Worm (Caenorhabditis elegans): Measurements from ENCODE around the gene B0554.7.

The B0554.7 gene

DNA sequence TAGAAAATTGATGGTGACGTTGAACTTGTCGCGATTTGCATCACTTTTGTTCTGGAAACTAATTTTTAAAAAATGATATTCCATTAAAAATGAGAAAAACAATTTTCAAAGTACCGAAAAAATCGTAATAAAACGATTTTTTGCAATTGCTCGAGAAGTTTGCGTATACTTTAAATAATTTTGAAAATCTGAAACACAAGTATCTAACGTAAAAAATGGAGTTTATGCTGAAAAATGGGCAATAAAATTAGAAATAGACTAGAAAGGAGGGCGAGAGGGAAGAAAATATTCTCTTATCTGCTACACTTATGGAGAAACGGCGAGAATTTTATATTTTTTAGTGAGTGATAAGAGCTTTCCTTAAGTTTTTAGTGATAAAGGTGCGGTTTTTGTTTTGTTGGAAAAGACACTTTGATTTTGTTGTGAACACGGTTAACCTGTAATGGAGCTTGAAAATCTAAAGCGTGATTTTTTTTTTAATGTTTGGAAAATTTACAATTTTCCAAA, 42.5 kb upstream of the B0554.7 start, which contains the start of gene nhr-130:
nhr-130 (minus strand) TSS at position 51 of the 507 bp plus-strand sequence.
- no peak for TF ChIP-seq hsf-1 (GFP tag; IDR thresholded peaks at IDR 0.05)
- peak; percentile 42 for TF ChIP-seq nhr-80 (tag; optimal IDR thresholded peaks at IDR 0.05)

DNA sequence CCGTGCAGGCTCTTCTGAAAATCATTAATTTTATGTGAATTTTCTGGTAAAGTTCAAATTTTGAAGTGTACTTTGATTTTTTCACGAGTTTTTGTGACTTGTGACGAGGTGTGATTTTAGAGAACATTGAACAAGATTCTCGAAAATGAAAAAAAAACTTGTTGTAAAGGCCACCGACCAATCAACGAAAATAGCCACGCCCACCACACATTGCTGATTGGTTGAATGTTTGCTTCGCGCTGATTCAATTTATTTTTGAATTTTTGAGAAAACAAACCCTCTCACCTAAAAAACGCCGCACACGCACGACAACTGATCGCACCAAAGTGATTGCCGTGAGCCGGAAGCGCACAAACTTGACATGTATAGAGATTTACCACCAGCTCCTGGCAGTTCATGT, 42.0 kb upstream of the B0554.7 start:
- TF ChIP-seq egrh-3 (GFP tag; IDR thresholded peaks at IDR 0.05) (no peak), nfyb-1 (GFP tag; IDR thresholded peaks at IDR 0.05) (peak; percentile 91), Y95B8A.8 (GFP tag; IDR thresholded peaks at IDR 0.05) (no peak), him-1 (tag; optimal IDR thresholded peaks at IDR 0.05) (no peak)

DNA sequence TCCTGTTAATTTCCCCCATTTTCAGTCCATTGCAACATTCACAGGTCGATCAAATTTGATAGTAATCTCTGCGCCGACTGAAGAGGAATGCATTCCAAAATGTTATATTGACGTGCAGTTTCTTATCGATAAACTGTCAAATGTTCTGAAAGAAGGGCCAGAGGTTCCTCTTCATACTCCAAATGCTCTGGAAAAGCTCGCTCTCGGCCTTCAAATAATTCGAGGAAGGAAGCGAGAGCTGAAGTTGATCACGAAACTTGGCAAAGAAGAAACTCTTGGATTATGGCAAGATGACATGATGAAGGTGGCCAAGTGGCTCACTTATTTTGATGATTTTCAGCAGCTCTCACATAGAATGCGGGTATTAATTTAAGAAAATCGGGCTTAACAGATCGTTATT, 38.2 kb upstream of the B0554.7 start:
- TF ChIP-seq C06A6.2 (GFP tag; conservative IDR thresholded peaks at IDR 0.05) (no peak), unc-130 (GFP tag; optimal IDR thresholded peaks at IDR 0.05) (no peak), nhr-80 (tag; optimal IDR thresholded peaks at IDR 0.05) (peak; percentile 30)

DNA sequence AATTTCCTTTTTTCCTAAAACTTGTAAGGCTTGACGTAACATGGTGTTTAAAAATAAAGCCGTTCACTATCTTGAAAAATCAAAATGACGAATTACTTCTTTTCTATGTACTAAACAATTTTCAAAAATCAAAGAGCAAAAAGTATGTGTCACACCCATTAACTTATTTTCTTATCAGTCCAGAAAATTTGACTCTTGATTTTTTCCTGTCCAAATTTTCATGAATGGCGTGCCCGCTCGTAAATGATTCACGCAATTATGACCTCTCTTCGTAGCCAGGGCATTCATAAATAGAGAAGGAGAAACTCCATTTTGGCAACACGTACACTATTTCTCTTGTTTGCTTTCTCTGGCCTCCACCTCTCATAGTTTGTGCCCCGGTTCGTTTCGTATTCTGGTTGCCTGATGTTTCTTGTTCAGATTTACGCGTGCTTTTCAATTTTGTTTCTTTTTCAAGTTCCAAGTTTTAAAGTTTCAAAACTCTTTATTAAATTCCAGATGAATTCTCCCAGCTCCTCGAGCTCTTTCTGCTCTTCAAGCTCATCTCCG, 36.9 kb upstream of the B0554.7 start, which contains the start of gene nhr-55:
nhr-55 (plus strand) TSS at position 499 of the 549 bp plus-strand sequence.
- no peak for TF ChIP-seq ceh-40 (GFP tag; IDR thresholded peaks at IDR 0.05)
- no peak for TF ChIP-seq cebp-1 (GFP tag; IDR thresholded peaks at IDR 0.05)
- TF ChIP-seq cebp-1 (tag; optimal IDR thresholded peaks at IDR 0.05): peak; percentile 3
- peak; percentile 63 for TF ChIP-seq nhr-80 (tag; optimal IDR thresholded peaks at IDR 0.05)

- TF ChIP-seq ztf-18 (tag; optimal IDR thresholded peaks at IDR 0.05) (no peak), atf-7 (tag; optimal IDR thresholded peaks at IDR 0.05) (peak; percentile 46), ceh-91 (GFP tag; IDR thresholded peaks at IDR 0.05) (no peak), B0035.1 (tag; optimal IDR thresholded peaks at IDR 0.05) (no peak), snpc-1.1 (tag; optimal IDR thresholded peaks at IDR 0.05; ENCODE audit: insufficient read depth) (no peak), Y53F4B.3 (GFP tag; IDR thresholded peaks at IDR 0.05) (no peak), nhr-80 (tag; optimal IDR thresholded peaks at IDR 0.05) (peak; percentile 59), F52B5.7 (tag; optimal IDR thresholded peaks at IDR 0.05) (no peak)
Observed at ce11 chrV:474516-474915, 33.7 kb upstream of the B0554.7 start, which contains the start of gene nhr-99. nhr-99 (plus strand) TSS chrV:474778.

ce11 chrV:472589-472988, 31.8 kb upstream of the B0554.7 start, which contains the start of gene srt-31:
srt-31 (plus strand) TSS chrV:472889.
- TF ChIP-seq lsy-27 (tag; optimal IDR thresholded peaks at IDR 0.05; ENCODE audit: borderline replicate concordance, insufficient read depth) (no peak), ZK185.1 (tag; optimal IDR thresholded peaks at IDR 0.05; ENCODE audit: poor library complexity, severe bottlenecking) (no peak), ceh-40 (GFP tag; IDR thresholded peaks at IDR 0.05) (no peak), gei-17 (GFP tag; optimal IDR thresholded peaks at IDR 0.05) (no peak), repo-1 (tag; optimal IDR thresholded peaks at IDR 0.05) (no peak), lin-35 (GFP tag; optimal IDR thresholded peaks at IDR 0.05) (no peak), attf-5 (GFP tag; optimal IDR thresholded peaks at IDR 0.05) (no peak), xnd-1 (tag; optimal IDR thresholded peaks at IDR 0.05) (no peak), lag-1 (GFP tag; IDR thresholded peaks at IDR 0.05) (no peak), Y53G8AR.9 (GFP tag; conservative IDR thresholded peaks at IDR 0.05) (no peak), hsf-1 (GFP tag; IDR thresholded peaks at IDR 0.05) (no peak), nhr-80 (tag; optimal IDR thresholded peaks at IDR 0.05) (no peak), sea-2 (GFP tag; IDR thresholded peaks at IDR 0.05) (no peak), rec-8 (tag; optimal IDR thresholded peaks at IDR 0.05) (no peak), hlh-12 (tag; optimal IDR thresholded peaks at IDR 0.05) (no peak)

Measured in whole organism, young adult.